Worm (Caenorhabditis elegans) whole organism, L4 larva: ENCODE measurements around the gene K03H1.11.

ENCODE experiments used
- F10B5.3 ChIP-seq: sonication (generic microtip); optimal IDR thresholded peaks from 2 replicates; lab custom pipeline; 2016; ENCODE audit warnings: mild to moderate bottlenecking, missing genetic modification characterization, missing compliant biosample characterization
- T20F7.1 ChIP-seq: fragments of 200-800 bp; sonication (Bioruptor generic); optimal IDR thresholded peaks from 2 replicates; lab custom pipeline; 2018; ENCODE audit warnings: mild to moderate bottlenecking, missing genetic modification characterization, missing compliant biosample characterization
- Y5F2A.4 ChIP-seq: fragments of 200-800 bp; sonication (Bioruptor generic); optimal IDR thresholded peaks from 2 replicates; lab custom pipeline; 2018; ENCODE audit warnings: mild to moderate bottlenecking, missing genetic modification characterization, missing compliant biosample characterization
- ZK337.2 ChIP-seq: fragments of 200-800 bp; sonication (Bioruptor generic); IDR thresholded peaks from 2 replicates; pipeline ENCODE4 v1.3.6; 2022; ENCODE audit warnings: missing genetic modification reagents, missing genetic modification characterization, missing compliant biosample characterization
- aha-1 ChIP-seq: fragments of 150-350 bp; peaks from one replicate; lab custom pipeline; 2014; ENCODE audit warnings: missing biosample characterization, missing genetic modification characterization
- ama-1 ChIP-seq: fragments of 150-350 bp; optimal IDR thresholded peaks from 2 replicates; lab custom pipeline; 2014; ENCODE audit warnings: inconsistent platforms, mixed read lengths
- ceh-20 ChIP-seq: fragments of 200-800 bp; sonication (Bioruptor generic); IDR thresholded peaks from 2 replicates; pipeline ENCODE4 v1.3.6; 2022; ENCODE audit warnings: missing genetic modification reagents, missing genetic modification characterization, missing compliant biosample characterization
- daf-16 ChIP-seq, 3 experiments: sonication (generic microtip); optimal IDR thresholded peaks; 2 replicates each; lab custom pipeline; 2016 to 2017; ENCODE audit warnings: missing genetic modification characterization in 3 of 3, missing genetic modification reagents in 3 of 3, mild to moderate bottlenecking in 2 of 3, missing compliant biosample characterization in 2 of 3, missing biosample characterization in 1 of 3, moderate library complexity in 1 of 3
- daf-19 ChIP-seq: fragments of 200-800 bp; sonication (Bioruptor generic); conservative IDR thresholded peaks from 2 replicates; pipeline ENCODE4 v1.3.6; 2022; ENCODE audit warnings: missing genetic modification characterization, missing compliant biosample characterization
- daf-8 ChIP-seq: fragments of 200-800 bp; sonication (Bioruptor generic); IDR thresholded peaks from 2 replicates; pipeline ENCODE4 v1.3.6; 2022; ENCODE audit warnings: missing genetic modification characterization, missing compliant biosample characterization
- dmd-8 ChIP-seq: fragments of 200-800 bp; sonication (Bioruptor generic); IDR thresholded peaks from 2 replicates; pipeline ENCODE4 v1.3.6; 2022; ENCODE audit warnings: missing genetic modification characterization, missing compliant biosample characterization
- dmd-9 ChIP-seq: fragments of 200-800 bp; sonication (Bioruptor generic); IDR thresholded peaks from 2 replicates; pipeline ENCODE4 v1.3.6; 2022; ENCODE audit warnings: missing genetic modification reagents, missing genetic modification characterization, missing compliant biosample characterization
- dpl-1 ChIP-seq: fragments of 150-350 bp; optimal IDR thresholded peaks from 2 replicates; lab custom pipeline; 2014; ENCODE audit warnings: missing biosample characterization, missing genetic modification reagents, missing genetic modification characterization
- duxl-1 ChIP-seq: sonication (generic microtip); optimal IDR thresholded peaks from 2 replicates; lab custom pipeline; 2016; ENCODE audit warnings: mild to moderate bottlenecking, missing genetic modification characterization, moderate library complexity, missing compliant biosample characterization; ENCODE audit not compliant: poor library complexity
- dve-1 ChIP-seq: sonication (generic microtip); optimal IDR thresholded peaks from 2 replicates; lab custom pipeline; 2017; ENCODE audit warnings: antibody characterized with exemption, mild to moderate bottlenecking, missing genetic modification characterization, missing compliant biosample characterization; ENCODE audit not compliant: insufficient read depth
- egl-43 ChIP-seq: fragments of 200-800 bp; sonication (Bioruptor generic); IDR thresholded peaks from 2 replicates; pipeline ENCODE4 v1.3.6; 2022; ENCODE audit warnings: missing genetic modification reagents, missing genetic modification characterization, missing compliant biosample characterization
- hlh-11 ChIP-seq: fragments of 200-800 bp; sonication (Bioruptor generic); optimal IDR thresholded peaks from 2 replicates; lab custom pipeline; 2018; ENCODE audit warnings: mild to moderate bottlenecking, missing genetic modification characterization, missing compliant biosample characterization
- hlh-30 ChIP-seq: sonication (generic microtip); optimal IDR thresholded peaks from 2 replicates; lab custom pipeline; 2017; ENCODE audit warnings: antibody characterized with exemption, mild to moderate bottlenecking, missing genetic modification characterization, missing compliant biosample characterization; ENCODE audit not compliant: insufficient read depth
- lin-1 ChIP-seq: fragments of 200-800 bp; sonication (Bioruptor generic); IDR thresholded peaks from 2 replicates; pipeline ENCODE4 v1.3.6; 2022; ENCODE audit warnings: missing genetic modification reagents, missing genetic modification characterization, missing compliant biosample characterization
- lin-13 ChIP-seq: fragments of 150-350 bp; optimal IDR thresholded peaks from 2 replicates; lab custom pipeline; 2014; ENCODE audit warnings: missing biosample characterization, missing genetic modification reagents, missing genetic modification characterization
- lir-3 ChIP-seq: sonication (generic microtip); optimal IDR thresholded peaks from 2 replicates; lab custom pipeline; 2016; ENCODE audit warnings: mild to moderate bottlenecking, missing genetic modification characterization, missing compliant biosample characterization
- lsy-2 ChIP-seq, 2 experiments: fragments of 150-350 bp in 1 of 2; sonication (generic microtip) in 1 of 2; optimal IDR thresholded peaks; 2 replicates each; lab custom pipeline; 2014 to 2017; ENCODE audit warnings: missing biosample characterization in 2 of 2, missing genetic modification characterization in 2 of 2
- madf-9 ChIP-seq: fragments of 200-800 bp; sonication (Bioruptor generic); conservative IDR thresholded peaks from 2 replicates; pipeline ENCODE4 v1.3.6; 2022; ENCODE audit warnings: missing genetic modification reagents, missing genetic modification characterization, missing compliant biosample characterization
- mdl-1 ChIP-seq, 2 experiments: fragments of 150-350 bp in 1 of 2; sonication (generic microtip) in 1 of 2; optimal IDR thresholded peaks; 2 replicates each; lab custom pipeline; 2014 to 2017; ENCODE audit warnings: missing biosample characterization in 2 of 2, missing genetic modification characterization in 2 of 2
- mdt-29 ChIP-seq: fragments of 200-800 bp; sonication (Bioruptor generic); IDR thresholded peaks from 2 replicates; pipeline ENCODE4 v1.3.6; 2022; ENCODE audit warnings: missing genetic modification reagents, missing genetic modification characterization, missing compliant biosample characterization
- mep-1 ChIP-seq: fragments of 150-350 bp; sonication (generic microtip); optimal IDR thresholded peaks from 3 replicates; lab custom pipeline; 2014; ENCODE audit warnings: missing biosample characterization, missing genetic modification characterization
- nhr-102 ChIP-seq: sonication (generic microtip); optimal IDR thresholded peaks from 2 replicates; lab custom pipeline; 2016; ENCODE audit warnings: mild to moderate bottlenecking, missing genetic modification characterization, moderate library complexity, missing compliant biosample characterization
- nhr-111 ChIP-seq: fragments of 200-800 bp; sonication (Bioruptor generic); optimal IDR thresholded peaks from 2 replicates; lab custom pipeline; 2018; ENCODE audit warnings: mild to moderate bottlenecking, missing genetic modification characterization, missing compliant biosample characterization
- nhr-28 ChIP-seq: fragments of 150-350 bp; optimal IDR thresholded peaks from 2 replicates; lab custom pipeline; 2014; ENCODE audit warnings: missing biosample characterization, missing genetic modification characterization
- nhr-48 ChIP-seq: sonication (generic microtip); optimal IDR thresholded peaks from 2 replicates; lab custom pipeline; 2016; ENCODE audit warnings: mild to moderate bottlenecking, missing genetic modification characterization, missing compliant biosample characterization
- nhr-6 ChIP-seq: fragments of 150-350 bp; optimal IDR thresholded peaks from 2 replicates; lab custom pipeline; 2014; ENCODE audit warnings: missing biosample characterization, missing genetic modification characterization
- nhr-76 ChIP-seq: fragments of 150-350 bp; optimal IDR thresholded peaks from 2 replicates; lab custom pipeline; 2014; ENCODE audit warnings: missing biosample characterization, missing genetic modification characterization
- nhr-77 ChIP-seq: fragments of 150-350 bp; optimal IDR thresholded peaks from 2 replicates; lab custom pipeline; 2014; ENCODE audit warnings: missing biosample characterization, missing genetic modification characterization
- pha-4 ChIP-seq, 2 experiments: fragments of 150-350 bp in 1 of 2; fragments of 200-800 bp in 1 of 2; sonication (Bioruptor generic) in 1 of 2; IDR thresholded peaks in 1 of 2; optimal IDR thresholded peaks in 1 of 2; 2 replicates each; pipeline versions ENCODE4 v1.3.6 to Lab custom; 2014 to 2022; ENCODE audit warnings: missing genetic modification characterization in 2 of 2, missing genetic modification reagents in 2 of 2, missing biosample characterization in 1 of 2, missing compliant biosample characterization in 1 of 2
- pqm-1 ChIP-seq: sonication (generic microtip); optimal IDR thresholded peaks from 2 replicates; lab custom pipeline; 2017; ENCODE audit warnings: missing biosample characterization, missing genetic modification characterization
- rbr-2 ChIP-seq: sonication (generic microtip); optimal IDR thresholded peaks from 2 replicates; lab custom pipeline; 2016; ENCODE audit warnings: missing genotype, missing genetic modification characterization, missing compliant biosample characterization
- spr-1 ChIP-seq: sonication (generic microtip); optimal IDR thresholded peaks from 2 replicates; lab custom pipeline; 2016; ENCODE audit warnings: mild to moderate bottlenecking, missing genetic modification characterization, missing compliant biosample characterization
- spr-3 ChIP-seq: fragments of 200-800 bp; sonication (Bioruptor generic); optimal IDR thresholded peaks from 2 replicates; lab custom pipeline; 2018; ENCODE audit warnings: mild to moderate bottlenecking, missing genetic modification characterization, missing compliant biosample characterization
- tra-1 ChIP-seq: fragments of 200-800 bp; sonication (Bioruptor generic); IDR thresholded peaks from 2 replicates; pipeline ENCODE4 v1.3.6; 2022; ENCODE audit warnings: missing genetic modification reagents, missing genetic modification characterization, missing compliant biosample characterization
- unc-62 ChIP-seq, 3 experiments: fragments of 150-350 bp in 1 of 3; sonication (generic microtip); optimal IDR thresholded peaks in 2 of 3; peaks in 1 of 3; 1 replicate in 1 of 3; 2 replicates in 2 of 3; lab custom pipeline; 2014 to 2017; ENCODE audit warnings: missing biosample characterization in 3 of 3, missing genetic modification characterization in 3 of 3, missing genetic modification reagents in 3 of 3, missing genotype in 1 of 3
- zfp-2 ChIP-seq: sonication (generic microtip); optimal IDR thresholded peaks from 2 replicates; lab custom pipeline; 2016; ENCODE audit warnings: mild to moderate bottlenecking, missing genetic modification characterization, missing compliant biosample characterization
- zip-11 ChIP-seq: fragments of 200-800 bp; sonication (Bioruptor generic); IDR thresholded peaks from 2 replicates; pipeline ENCODE4 v1.3.6; 2022; ENCODE audit warnings: missing genetic modification characterization, missing compliant biosample characterization
- ztf-7 ChIP-seq: fragments of 150-350 bp; optimal IDR thresholded peaks from 2 replicates; lab custom pipeline; 2014; ENCODE audit warnings: missing biosample characterization, missing genetic modification characterization

Gene K03H1.11

ce11 chrIII:9927378-9927777 is 24.4 kb downstream of the K03H1.11 start, which contains the start of gene ttr-2:
ttr-2 (plus strand) TSS chrIII:9927769.
- TF ChIP-seq nhr-6 (tag; lab: Kevin White, UChicago) = no peak
- TF ChIP-seq lin-13 (GFP tag; lab: Kevin White, UChicago) = no peak
- TF ChIP-seq mep-1 = peak; percentile 2
- TF ChIP-seq mdt-29 (GFP tag; lab: Robert Waterston, UW) = no peak
- TF ChIP-seq nhr-28 (tag; lab: Kevin White, UChicago) = peak; percentile 42

ce11 chrIII:9926650-9927049 is 25.1 kb downstream of the K03H1.11 start, which contains the start of gene ttr-3:
ttr-3 (minus strand) TSS chrIII:9926750.
- TF ChIP-seq lsy-2 (tag; optimal IDR thresholded peaks at IDR 0.05; lab: Kevin White, UChicago) (no peak), mdl-1 (tag; optimal IDR thresholded peaks at IDR 0.05; lab: Kevin White, UChicago) (no peak), hlh-30 (tag; lab: Kevin White, UChicago) (no peak), T20F7.1 (no peak), dve-1 (peak; percentile 25), spr-1 (tag; lab: Kevin White, UChicago) (no peak)

- no peak for TF ChIP-seq dmd-8
- TF ChIP-seq ceh-20 (GFP tag; lab: Robert Waterston, UW) = no peak
- TF ChIP-seq daf-16 (GFP tag; optimal IDR thresholded peaks at IDR 0.05; lab: Kevin White, UChicago) = no peak
- no peak for TF ChIP-seq daf-16 (tag; optimal IDR thresholded peaks at IDR 0.05; lab: Kevin White, UChicago)
- no peak for TF ChIP-seq duxl-1
- TF ChIP-seq nhr-111 (GFP tag; lab: Kevin White, UChicago) = no peak
- TF ChIP-seq Y5F2A.4 (GFP tag; lab: Kevin White, UChicago) = no peak
- TF ChIP-seq pha-4 (GFP tag; IDR thresholded peaks at IDR 0.05; lab: Robert Waterston, UW) = no peak
- TF ChIP-seq pha-4 (tag; optimal IDR thresholded peaks at IDR 0.05; lab: Kevin White, UChicago) = no peak
- no peak for TF ChIP-seq nhr-76 (tag; lab: Kevin White, UChicago)
- no peak for TF ChIP-seq mep-1
- no peak for TF ChIP-seq rbr-2
- no peak for TF ChIP-seq nhr-48 (tag; lab: Kevin White, UChicago)
- TF ChIP-seq F10B5.3 (tag; lab: Kevin White, UChicago) = no peak
Observed at ce11 chrIII:9922874-9923273, 28.9 kb downstream of the K03H1.11 start, which contains the start of gene cbp-2. cbp-2 (plus strand) TSS chrIII:9923174.

- TF ChIP-seq pqm-1 (tag; lab: Kevin White, UChicago) (peak; percentile 9), dve-1 (peak; percentile 38), dpl-1 (GFP tag; lab: Kevin White, UChicago) (no peak), mdt-29 (GFP tag; lab: Robert Waterston, UW) (no peak), lir-3 (tag; lab: Kevin White, UChicago) (no peak), ama-1 (lab: Kevin White, UChicago) (no peak), egl-43 (GFP tag; lab: Robert Waterston, UW) (no peak), daf-8 (GFP tag; lab: Robert Waterston, UW) (no peak), pha-4 (GFP tag; IDR thresholded peaks at IDR 0.05; lab: Robert Waterston, UW) (no peak), pha-4 (tag; optimal IDR thresholded peaks at IDR 0.05; lab: Kevin White, UChicago) (no peak), aha-1 (tag; lab: Kevin White, UChicago) (no peak), zip-11 (GFP tag; lab: Robert Waterston, UW) (no peak), lsy-2 (tag; optimal IDR thresholded peaks at IDR 0.05; lab: Kevin White, UChicago) (no peak), nhr-111 (GFP tag; lab: Kevin White, UChicago) (no peak), nhr-76 (tag; lab: Kevin White, UChicago) (no peak), zfp-2 (no peak), hlh-11 (tag; lab: Kevin White, UChicago) (peak; percentile 11), ZK337.2 (GFP tag; lab: Robert Waterston, UW) (no peak), nhr-102 (no peak), lin-1 (GFP tag; lab: Robert Waterston, UW) (no peak), nhr-77 (tag; lab: Kevin White, UChicago) (peak; percentile 11), tra-1 (GFP tag; lab: Robert Waterston, UW) (no peak), Y5F2A.4 (GFP tag; lab: Kevin White, UChicago) (no peak), ztf-7 (tag; lab: Kevin White, UChicago) (no peak), dmd-9 (GFP tag; lab: Robert Waterston, UW) (no peak), T20F7.1 (no peak), madf-9 (GFP tag; lab: Robert Waterston, UW) (no peak), spr-3 (GFP tag; lab: Kevin White, UChicago) (no peak), daf-19 (GFP tag; lab: Robert Waterston, UW) (no peak), unc-62 (GFP tag; optimal IDR thresholded peaks at IDR 0.05 in 1 of 2; lab: Kevin White, UChicago) (no peak), unc-62 (tag; optimal IDR thresholded peaks at IDR 0.05; lab: Kevin White, UChicago) (no peak), dmd-8 (no peak)
Observed at ce11 chrIII:9922310-9922709, 29.5 kb downstream of the K03H1.11 start.
